Fruit fly (Drosophila melanogaster) whole organism, embryonic: ENCODE measurements around the gene CG43448.

Experiments used
- Atf-2 ChIP-seq: fragments of 200-800 bp; sonication (Bioruptor generic); optimal IDR thresholded peaks from 2 replicates; lab custom pipeline; 2016; ENCODE audit warnings: missing biosample characterization, missing genetic modification characterization
- Atf6 ChIP-seq: fragments of 200-800 bp; sonication (Bioruptor generic); IDR thresholded peaks from 2 replicates; pipeline ENCODE4 v1.3.6; 2022; ENCODE audit warnings: missing biosample characterization, missing genetic modification characterization
- CG11695 ChIP-seq: fragments of 200-800 bp; sonication (Bioruptor generic); IDR thresholded peaks from 3 replicates; pipeline ENCODE4 v1.3.6; 2022; ENCODE audit warnings: missing biosample characterization, missing genetic modification characterization
- CG12769 ChIP-seq: fragments of 200-800 bp; sonication (Bioruptor generic); optimal IDR thresholded peaks from 2 replicates; lab custom pipeline; 2019; ENCODE audit warnings: missing biosample characterization, mild to moderate bottlenecking, missing genetic modification characterization, moderate library complexity
- CG13123 ChIP-seq: fragments of 200-800 bp; sonication (Bioruptor generic); optimal IDR thresholded peaks from 2 replicates; lab custom pipeline; 2016; ENCODE audit warnings: missing biosample characterization, missing genetic modification characterization
- CG13775 ChIP-seq: fragments of 200-800 bp; sonication (Bioruptor generic); optimal IDR thresholded peaks from 3 replicates; lab custom pipeline; 2017; ENCODE audit warnings: missing biosample characterization, mild to moderate bottlenecking, missing genetic modification characterization
- CG15514 ChIP-seq: fragments of 200-800 bp; sonication (Bioruptor generic); optimal IDR thresholded peaks from 3 replicates; lab custom pipeline; 2017; ENCODE audit warnings: missing biosample characterization, missing genetic modification characterization, mild to moderate bottlenecking, moderate library complexity, missing genetic modification reagents
- CG1792 ChIP-seq: fragments of 200-800 bp; sonication (Bioruptor generic); optimal IDR thresholded peaks from 2 replicates; lab custom pipeline; 2016; ENCODE audit warnings: missing biosample characterization, missing genetic modification characterization
- CG34422 ChIP-seq: fragments of 200-800 bp; sonication (Bioruptor generic); IDR thresholded peaks from 3 replicates; pipeline ENCODE4 v1.3.6; 2022; ENCODE audit warnings: missing biosample characterization, missing genetic modification characterization
- CG4360 ChIP-seq: fragments of 200-800 bp; sonication (Bioruptor generic); IDR thresholded peaks from 2 replicates; pipeline ENCODE4 v1.3.6; 2022; ENCODE audit warnings: missing biosample characterization, missing genetic modification characterization
- CG5953 ChIP-seq: fragments of 200-800 bp; sonication (Bioruptor generic); IDR thresholded peaks from 2 replicates; pipeline ENCODE4 v1.3.6; 2022; ENCODE audit warnings: missing biosample characterization, missing genetic modification characterization
- CG6254 ChIP-seq: fragments of 200-800 bp; sonication (Bioruptor generic); optimal IDR thresholded peaks from 3 replicates; lab custom pipeline; 2017; ENCODE audit warnings: mild to moderate bottlenecking, missing biosample characterization, missing genetic modification reagents, missing genetic modification characterization
- CG8089 ChIP-seq: fragments of 200-800 bp; sonication (Bioruptor generic); optimal IDR thresholded peaks from 3 replicates; lab custom pipeline; 2016; ENCODE audit warnings: missing biosample characterization, missing genetic modification characterization
- Elba2 ChIP-seq: fragments of 200-800 bp; sonication (Bioruptor generic); optimal IDR thresholded peaks from 3 replicates; lab custom pipeline; 2016; ENCODE audit warnings: missing biosample characterization, missing genetic modification characterization
- HLH54F ChIP-seq: fragments of 200-800 bp; sonication (Bioruptor generic); optimal IDR thresholded peaks from 3 replicates; lab custom pipeline; 2016; ENCODE audit warnings: missing biosample characterization, missing genetic modification characterization
- Hmx ChIP-seq: fragments of 200-800 bp; sonication (Bioruptor generic); optimal IDR thresholded peaks from 2 replicates; lab custom pipeline; 2016; ENCODE audit warnings: missing biosample characterization, missing genetic modification characterization
- Hr3 ChIP-seq: fragments of 200-800 bp; sonication (Bioruptor generic); optimal IDR thresholded peaks from 3 replicates; lab custom pipeline; 2016; ENCODE audit warnings: missing biosample characterization, missing genetic modification characterization
- Jarid2 ChIP-seq: fragments of 200-800 bp; sonication (Bioruptor generic); optimal IDR thresholded peaks from 3 replicates; lab custom pipeline; 2017; ENCODE audit warnings: mild to moderate bottlenecking, missing biosample characterization, missing genetic modification reagents, missing genetic modification characterization
- Nf-YC ChIP-seq: fragments of 200-800 bp; optimal IDR thresholded peaks from 3 replicates; lab custom pipeline; 2019; ENCODE audit warnings: missing biosample characterization, mild to moderate bottlenecking, missing genetic modification characterization, moderate library complexity
- Scr ChIP-seq: fragments of 200-800 bp; sonication (Bioruptor generic); IDR thresholded peaks from 2 replicates; pipeline ENCODE4 v1.3.6; 2022; ENCODE audit warnings: missing biosample characterization, missing genetic modification characterization; ENCODE audit not compliant: partially characterized antibody
- Six4 ChIP-seq: fragments of 200-800 bp; sonication (Bioruptor generic); optimal IDR thresholded peaks from 2 replicates; lab custom pipeline; 2016; ENCODE audit warnings: missing biosample characterization, missing genetic modification characterization
- Sry-β ChIP-seq: fragments of 200-800 bp; sonication (Bioruptor generic); optimal IDR thresholded peaks from 2 replicates; lab custom pipeline; 2018; ENCODE audit warnings: missing biosample characterization, mild to moderate bottlenecking, missing genetic modification characterization, moderate library complexity
- ac ChIP-seq: fragments of 200-800 bp; sonication (Bioruptor generic); optimal IDR thresholded peaks from 3 replicates; lab custom pipeline; 2017; ENCODE audit warnings: missing biosample characterization, mild to moderate bottlenecking, missing genetic modification characterization
- bab2 ChIP-seq: fragments of 200-800 bp; sonication (Bioruptor generic); optimal IDR thresholded peaks from 2 replicates; lab custom pipeline; 2016; ENCODE audit warnings: missing biosample characterization, missing genetic modification characterization
- bsh ChIP-seq, 2 experiments: fragments of 200-800 bp; sonication (Bioruptor generic); optimal IDR thresholded peaks; 2 replicates each; lab custom pipeline; 2017 to 2018; ENCODE audit warnings: mild to moderate bottlenecking in 2 of 2, missing biosample characterization in 2 of 2, missing genetic modification characterization in 2 of 2, moderate library complexity in 1 of 2
- cas ChIP-seq: fragments of 200-800 bp; sonication (Bioruptor generic); IDR thresholded peaks from 2 replicates; pipeline ENCODE4 v1.3.6; 2022; ENCODE audit warnings: missing biosample characterization, missing genetic modification characterization
- crc ChIP-seq: fragments of 200-800 bp; sonication (Bioruptor generic); optimal IDR thresholded peaks from 2 replicates; lab custom pipeline; 2016; ENCODE audit warnings: missing biosample characterization, missing genetic modification characterization
- crp ChIP-seq, 2 experiments: fragments of 200-800 bp; sonication (Bioruptor generic); optimal IDR thresholded peaks; 2 replicates in 1 of 2; 3 replicates in 1 of 2; lab custom pipeline; 2017; ENCODE audit warnings: missing biosample characterization in 2 of 2, missing genetic modification characterization in 2 of 2, mild to moderate bottlenecking in 1 of 2, moderate library complexity in 1 of 2
- cwo ChIP-seq: fragments of 200-800 bp; sonication (Bioruptor generic); optimal IDR thresholded peaks from 3 replicates; lab custom pipeline; 2017; ENCODE audit warnings: missing biosample characterization, missing genetic modification characterization, mild to moderate bottlenecking, moderate library complexity, missing genetic modification reagents
- da ChIP-seq: fragments of 200-800 bp; sonication (Bioruptor generic); optimal IDR thresholded peaks from 2 replicates; lab custom pipeline; 2016; ENCODE audit warnings: missing biosample characterization, missing genetic modification characterization
- dm ChIP-seq: fragments of 200-800 bp; sonication (Bioruptor generic); optimal IDR thresholded peaks from 3 replicates; lab custom pipeline; 2016; ENCODE audit warnings: missing biosample characterization, missing genetic modification characterization
- fd102C ChIP-seq: fragments of 200-800 bp; sonication (Bioruptor generic); optimal IDR thresholded peaks from 2 replicates; lab custom pipeline; 2018; ENCODE audit warnings: missing biosample characterization, mild to moderate bottlenecking, missing genetic modification characterization, moderate library complexity
- fd64A ChIP-seq: fragments of 200-800 bp; sonication (Bioruptor generic); optimal IDR thresholded peaks from 3 replicates; lab custom pipeline; 2018; ENCODE audit warnings: missing biosample characterization, mild to moderate bottlenecking, missing genetic modification characterization
- hbn ChIP-seq: fragments of 200-800 bp; sonication (Bioruptor generic); IDR thresholded peaks from 2 replicates; pipeline ENCODE4 v1.3.6; 2022; ENCODE audit warnings: missing biosample characterization, missing genetic modification characterization; ENCODE audit not compliant: partially characterized antibody
- lola ChIP-seq, 3 experiments: fragments of >200 bp in 2 of 3; fragments of 200-800 bp in 1 of 3; sonication (Bioruptor generic) in 1 of 3; optimal IDR thresholded peaks; 2 replicates each; lab custom pipeline; 2017 to 2019; ENCODE audit warnings: missing biosample characterization in 3 of 3, missing genetic modification characterization in 3 of 3, mild to moderate bottlenecking in 1 of 3, moderate library complexity in 1 of 3
- mirr ChIP-seq: fragments of 200-800 bp; sonication (Bioruptor generic); optimal IDR thresholded peaks from 3 replicates; lab custom pipeline; 2018; ENCODE audit warnings: missing biosample characterization, mild to moderate bottlenecking, missing genetic modification characterization
- mld ChIP-seq: fragments of 200-800 bp; sonication (Bioruptor generic); IDR thresholded peaks from 3 replicates; pipeline ENCODE4 v1.3.6; 2022; ENCODE audit warnings: missing biosample characterization, missing genetic modification characterization; ENCODE audit not compliant: partially characterized antibody
- org-1 ChIP-seq: fragments of 200-800 bp; sonication (Bioruptor generic); optimal IDR thresholded peaks from 2 replicates; lab custom pipeline; 2017; ENCODE audit warnings: missing biosample characterization, missing genetic modification characterization
- phol ChIP-seq: fragments of 200-800 bp; sonication (Bioruptor generic); optimal IDR thresholded peaks from 3 replicates; lab custom pipeline; 2018; ENCODE audit warnings: missing biosample characterization, mild to moderate bottlenecking, missing genetic modification characterization, moderate library complexity
- ranshi ChIP-seq: fragments of 200-800 bp; sonication (Bioruptor generic); IDR thresholded peaks from 2 replicates; pipeline ENCODE4 v1.3.6; 2022; ENCODE audit warnings: missing biosample characterization, missing genetic modification characterization
- repo ChIP-seq: fragments of 200-800 bp; sonication (Bioruptor generic); optimal IDR thresholded peaks from 2 replicates; lab custom pipeline; 2016; ENCODE audit warnings: missing biosample characterization, missing genetic modification characterization
- sc ChIP-seq, 3 experiments: fragments of >200 bp in 2 of 3; fragments of 200-800 bp in 1 of 3; sonication (Bioruptor generic) in 1 of 3; optimal IDR thresholded peaks; 2 replicates in 2 of 3; 3 replicates in 1 of 3; lab custom pipeline; 2017; ENCODE audit warnings: mild to moderate bottlenecking in 1 of 3, missing biosample characterization in 1 of 3, missing genetic modification characterization in 1 of 3, missing genetic modification reagents in 1 of 3
- sd ChIP-seq: fragments of 200-800 bp; sonication (Bioruptor generic); optimal IDR thresholded peaks from 3 replicates; lab custom pipeline; 2018; ENCODE audit warnings: missing biosample characterization, mild to moderate bottlenecking, missing genetic modification characterization, moderate library complexity
- sens-2 ChIP-seq: fragments of 200-800 bp; sonication (Bioruptor generic); IDR thresholded peaks from 2 replicates; pipeline ENCODE4 v1.3.6; 2022; ENCODE audit warnings: missing biosample characterization, missing genetic modification characterization
- slp2 ChIP-seq: fragments of 200-800 bp; sonication (Bioruptor generic); optimal IDR thresholded peaks from 2 replicates; lab custom pipeline; 2016; ENCODE audit warnings: missing biosample characterization, missing genetic modification characterization
- so ChIP-seq: fragments of 200-800 bp; sonication (Bioruptor generic); IDR thresholded peaks from 3 replicates; pipeline ENCODE4 v1.3.6; 2022; ENCODE audit warnings: missing biosample characterization, missing genetic modification characterization
- vvl ChIP-seq: fragments of 200-800 bp; sonication (Bioruptor generic); IDR thresholded peaks from 2 replicates; pipeline ENCODE4 v1.3.6; 2022; ENCODE audit warnings: missing biosample characterization, missing genetic modification characterization
- zfh1 ChIP-seq: fragments of 200-800 bp; sonication (Bioruptor generic); IDR thresholded peaks from 3 replicates; pipeline ENCODE4 v1.3.6; 2022; ENCODE audit warnings: missing biosample characterization, missing genetic modification characterization

CG43448 gene

DNA sequence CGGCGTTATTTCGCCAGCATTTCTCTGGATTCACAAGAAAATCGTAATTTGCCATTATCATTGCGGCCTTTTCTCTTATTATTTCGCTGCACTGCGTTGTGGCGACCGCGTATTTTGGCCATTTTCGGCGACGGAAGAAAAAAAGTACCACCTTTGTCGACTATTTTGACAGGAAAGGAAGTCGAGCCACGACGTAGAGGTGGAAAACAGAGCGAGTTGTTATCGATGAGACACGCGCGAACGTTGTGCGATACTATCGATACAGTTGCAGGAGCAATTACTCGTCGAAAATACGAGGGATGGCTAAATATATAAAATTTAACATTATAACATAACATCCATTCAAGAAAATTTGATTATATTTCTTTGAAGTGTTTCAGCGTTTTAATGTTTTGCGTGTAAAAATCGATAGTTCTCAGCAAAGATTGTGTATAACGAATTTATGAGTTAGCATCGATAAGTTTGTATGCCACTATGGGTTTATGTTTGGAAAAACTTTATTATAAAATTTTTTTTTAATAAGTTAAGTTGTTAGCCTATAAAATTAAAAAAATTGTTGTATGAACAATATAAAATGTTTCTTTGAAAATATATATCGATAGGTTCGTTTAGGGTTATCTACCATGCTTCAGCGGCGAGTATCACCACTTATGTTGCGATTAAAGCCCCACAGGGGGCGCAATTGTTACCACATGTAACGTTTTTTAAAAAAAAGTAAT lies 28.6 kb downstream of the CG43448 start, which contains the start of gene RpS7 (continued):
- TF ChIP-seq CG15514 (GFP tag; lab: Kevin White, UChicago) = peak; percentile 73
- peak; percentile 68; the same call in 2 of the 3 replicates for TF ChIP-seq CG34422
- peak; percentile 89 for TF ChIP-seq mld (GFP tag; lab: Robert Waterston, UW)
- TF ChIP-seq ranshi = peak; percentile 80
- no peak for TF ChIP-seq da (GFP tag; lab: Kevin White, UChicago)
- TF ChIP-seq Hr3 (GFP tag; lab: Kevin White, UChicago) = peak; percentile 38
- no peak for TF ChIP-seq Elba2 (GFP tag; lab: Kevin White, UChicago)
- TF ChIP-seq fd64A (GFP tag; lab: Kevin White, UChicago) = peak; percentile 79
- TF ChIP-seq crc (GFP tag; lab: Kevin White, UChicago) = peak; percentile 30
- TF ChIP-seq Sry-β (GFP tag; lab: Kevin White, UChicago) = peak; percentile 27
- peak; percentile 42 for TF ChIP-seq CG6254
- peak; percentile 71 for TF ChIP-seq Atf6 (GFP tag; lab: Robert Waterston, UW)
- TF ChIP-seq cas (GFP tag; lab: Robert Waterston, UW) = no peak
- TF ChIP-seq slp2 (GFP tag; lab: Kevin White, UChicago) = peak; percentile 37
- peak; percentile 27 for TF ChIP-seq CG8089 (GFP tag; lab: Kevin White, UChicago)
- TF ChIP-seq CG13123 (GFP tag; lab: Kevin White, UChicago) = no peak
- TF ChIP-seq repo (GFP tag; lab: Kevin White, UChicago) = peak; percentile 6
- peak; percentile 38 for TF ChIP-seq CG12769 (tag; lab: Kevin White, UChicago)
- TF ChIP-seq CG1792 = peak; percentile 9
- peak; percentile 7 for TF ChIP-seq Atf-2 (GFP tag; lab: Kevin White, UChicago)
- TF ChIP-seq lola (GFP tag; optimal IDR thresholded peaks at IDR 0.05; lab: Kevin White, UChicago) = peak in 1 of 3 experiments; percentile 30
- TF ChIP-seq vvl (GFP tag; lab: Robert Waterston, UW) = peak; percentile 80
- TF ChIP-seq zfh1 = peak; percentile 88
- peak; percentile 48 for TF ChIP-seq ac (GFP tag; lab: Kevin White, UChicago)
- peak; percentile 65 for TF ChIP-seq org-1
- TF ChIP-seq sd (tag; lab: Kevin White, UChicago) = no peak
- TF ChIP-seq Jarid2 (GFP tag; lab: Kevin White, UChicago) = peak; percentile 44
- peak; percentile 89 for TF ChIP-seq hbn
- peak; percentile 79 for TF ChIP-seq CG11695
- TF ChIP-seq sens-2 (GFP tag; lab: Robert Waterston, UW) = peak; percentile 81
- peak; percentile 48 to 65 for TF ChIP-seq bsh (GFP tag; optimal IDR thresholded peaks at IDR 0.05; lab: Kevin White, UChicago)
- peak; percentile 89 for TF ChIP-seq mirr
- peak; percentile 63 for TF ChIP-seq fd102C (GFP tag; lab: Kevin White, UChicago)
- no peak for TF ChIP-seq Hmx (GFP tag; lab: Kevin White, UChicago)
- TF ChIP-seq CG4360 = peak; percentile 43; the same call in 1 of the 2 replicates
- TF ChIP-seq HLH54F = peak; percentile 5
- TF ChIP-seq bab2 (GFP tag; lab: Kevin White, UChicago) = peak; percentile 23
- TF ChIP-seq sc (optimal IDR thresholded peaks at IDR 0.05; lab: Kevin White, UChicago) = no peak
- peak; percentile 59 for TF ChIP-seq sc (GFP tag; optimal IDR thresholded peaks at IDR 0.05; lab: Kevin White, UChicago)
- peak; percentile 75 for TF ChIP-seq CG5953
- TF ChIP-seq Nf-YC = peak; percentile 78
- TF ChIP-seq so (GFP tag; lab: Robert Waterston, UW) = 0 out of 3 replicates have a peak, but pooled peaks have one; percentile 31
- TF ChIP-seq Scr = peak; percentile 99
- TF ChIP-seq dm (GFP tag; lab: Kevin White, UChicago) = peak; percentile 79
- peak; percentile 86 for TF ChIP-seq CG13775 (GFP tag; lab: Kevin White, UChicago)
- TF ChIP-seq phol (tag; lab: Kevin White, UChicago) = peak; percentile 62
- TF ChIP-seq crp (GFP tag; optimal IDR thresholded peaks at IDR 0.05; lab: Kevin White, UChicago) = peak in 1 of 2 experiments; percentile 35
- peak; percentile 23 for TF ChIP-seq Six4 (GFP tag; lab: Kevin White, UChicago)
- peak; percentile 32 for TF ChIP-seq cwo (GFP tag; lab: Kevin White, UChicago)
